Fruit fly (Drosophila melanogaster): Measurements from ENCODE around the gene CG13116.

CG13116 gene

dm6 chr2L:9753357-9753756, 23.6 kb downstream of the CG13116 start:
- TF ChIP-seq Ets65A (GFP tag) (peak; percentile 51), crol (GFP tag; IDR thresholded peaks at IDR 0.05) (peak; percentile 67), abd-A (tag; optimal IDR thresholded peaks at IDR 0.05) (peak; percentile 34), cg (GFP tag; optimal IDR thresholded peaks at IDR 0.05) (peak; percentile 9), onecut (GFP tag; IDR thresholded peaks at IDR 0.05) (peak; percentile 13; the same call in 1 of the 2 replicates), kay (GFP tag; optimal IDR thresholded peaks at IDR 0.05) (no peak), mirr (GFP tag; optimal IDR thresholded peaks at IDR 0.05) (no peak)

DNA sequence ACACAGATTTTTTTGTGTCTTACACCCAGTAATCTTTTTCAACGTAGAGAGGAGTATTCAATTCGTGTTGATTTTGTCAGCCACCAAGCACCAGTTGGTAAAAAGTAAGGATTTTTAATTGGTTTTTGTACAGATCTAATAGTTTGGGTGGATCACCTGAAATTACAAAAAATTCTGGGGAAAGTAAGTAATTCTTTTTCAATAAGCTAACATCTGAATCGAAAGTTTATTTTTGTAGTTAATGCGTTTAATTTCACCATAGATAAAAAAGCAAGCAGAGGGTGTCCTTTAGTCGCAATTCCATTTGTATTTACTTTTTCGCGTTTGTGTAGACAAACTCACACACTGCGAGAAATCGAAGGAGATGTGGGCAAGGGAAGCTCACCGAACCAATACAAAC, 25.1 kb downstream of the CG13116 start:
- no peak for TF ChIP-seq chinmo (GFP tag; IDR thresholded peaks at IDR 0.05; ENCODE audit: partially characterized antibody)
- no peak for TF ChIP-seq NC2α (GFP tag; optimal IDR thresholded peaks at IDR 0.05)
- TF ChIP-seq CG17612 (GFP tag; IDR thresholded peaks at IDR 0.05), result no peak
- TF ChIP-seq cad (GFP tag; optimal IDR thresholded peaks at IDR 0.05), result no peak
- TF ChIP-seq ind (GFP tag; optimal IDR thresholded peaks at IDR 0.05), result no peak
- TF ChIP-seq prd (optimal IDR thresholded peaks at IDR 0.05), result no peak
- TF ChIP-seq prd (GFP tag; IDR thresholded peaks at IDR 0.05), result no peak
- TF ChIP-seq chn (GFP tag; optimal IDR thresholded peaks at IDR 0.05), result no peak
- no peak for TF ChIP-seq CG7987 (GFP tag; optimal IDR thresholded peaks at IDR 0.05)
- peak; percentile 13 for TF ChIP-seq lab (GFP tag; optimal IDR thresholded peaks at IDR 0.05)
- no peak for TF ChIP-seq CG6683 (GFP tag; optimal IDR thresholded peaks at IDR 0.05)
- TF ChIP-seq Pdp1 (GFP tag; optimal IDR thresholded peaks at IDR 0.05), result no peak
- peak; percentile 32 for TF ChIP-seq CG2120 (GFP tag; optimal IDR thresholded peaks at IDR 0.05)
- no peak for TF ChIP-seq CG11560 (tag; IDR thresholded peaks at IDR 0.05)
- no peak for TF ChIP-seq CG10959 (GFP tag; IDR thresholded peaks at IDR 0.05)
- TF ChIP-seq CHES-1-like (GFP tag; optimal IDR thresholded peaks at IDR 0.05), result no peak
- TF ChIP-seq MTF-1 (GFP tag; optimal IDR thresholded peaks at IDR 0.05; ENCODE audit: borderline replicate concordance), result no peak
- TF ChIP-seq ssp (GFP tag; IDR thresholded peaks at IDR 0.05), result no peak
- no peak for TF ChIP-seq Dad (GFP tag; optimal IDR thresholded peaks at IDR 0.05)
- TF ChIP-seq sr (GFP tag; IDR thresholded peaks at IDR 0.05), result no peak
- no peak for TF ChIP-seq CG11398 (GFP tag; optimal IDR thresholded peaks at IDR 0.05)
- no peak for TF ChIP-seq ranshi (GFP tag; IDR thresholded peaks at IDR 0.05)
- no peak for TF ChIP-seq Ssrp (tag; optimal IDR thresholded peaks at IDR 0.05)
- no peak for TF ChIP-seq ap (GFP tag; IDR thresholded peaks at IDR 0.05)
- no peak for TF ChIP-seq Elba2 (GFP tag; optimal IDR thresholded peaks at IDR 0.05)
- peak; percentile 11 for TF ChIP-seq Myb (GFP tag; optimal IDR thresholded peaks at IDR 0.05)
- no peak for TF ChIP-seq CG16779 (GFP tag; IDR thresholded peaks at IDR 0.05)
- no peak for TF ChIP-seq CG4424 (GFP tag; optimal IDR thresholded peaks at IDR 0.05)
- no peak for TF ChIP-seq nmo (GFP tag; optimal IDR thresholded peaks at IDR 0.05)
- TF ChIP-seq CG4328 (GFP tag; optimal IDR thresholded peaks at IDR 0.05), result no peak
- no peak for TF ChIP-seq CG33213 (GFP tag; optimal IDR thresholded peaks at IDR 0.05)
- TF ChIP-seq inv (GFP tag; IDR thresholded peaks at IDR 0.05; ENCODE audit: partially characterized antibody), result no peak
- TF ChIP-seq CG1602 (GFP tag; optimal IDR thresholded peaks at IDR 0.05), result no peak
- TF ChIP-seq Sox100B (GFP tag; optimal IDR thresholded peaks at IDR 0.05), result no peak
- TF ChIP-seq tio (GFP tag; optimal IDR thresholded peaks at IDR 0.05), result no peak
- TF ChIP-seq CG2875 (GFP tag; optimal IDR thresholded peaks at IDR 0.05), result no peak
- TF ChIP-seq CG15696 (tag; optimal IDR thresholded peaks at IDR 0.05), result no peak
- TF ChIP-seq ttk (GFP tag; IDR thresholded peaks at IDR 0.05), result no peak
- no peak for TF ChIP-seq CG2199 (GFP tag; IDR thresholded peaks at IDR 0.05)
- no peak for TF ChIP-seq Blimp-1 (GFP tag; optimal IDR thresholded peaks at IDR 0.05)
- no peak for TF ChIP-seq CG7357 (GFP tag; IDR thresholded peaks at IDR 0.05)
- TF ChIP-seq Fer1 (GFP tag; optimal IDR thresholded peaks at IDR 0.05), result peak; percentile 38
- peak; percentile 29 for TF ChIP-seq CG7839 (tag; optimal IDR thresholded peaks at IDR 0.05)
- TF ChIP-seq row (GFP tag; IDR thresholded peaks at IDR 0.05), result peak; percentile 60
